Worm (Caenorhabditis elegans): ENCODE measurements around the gene nhr-42.

DNA sequence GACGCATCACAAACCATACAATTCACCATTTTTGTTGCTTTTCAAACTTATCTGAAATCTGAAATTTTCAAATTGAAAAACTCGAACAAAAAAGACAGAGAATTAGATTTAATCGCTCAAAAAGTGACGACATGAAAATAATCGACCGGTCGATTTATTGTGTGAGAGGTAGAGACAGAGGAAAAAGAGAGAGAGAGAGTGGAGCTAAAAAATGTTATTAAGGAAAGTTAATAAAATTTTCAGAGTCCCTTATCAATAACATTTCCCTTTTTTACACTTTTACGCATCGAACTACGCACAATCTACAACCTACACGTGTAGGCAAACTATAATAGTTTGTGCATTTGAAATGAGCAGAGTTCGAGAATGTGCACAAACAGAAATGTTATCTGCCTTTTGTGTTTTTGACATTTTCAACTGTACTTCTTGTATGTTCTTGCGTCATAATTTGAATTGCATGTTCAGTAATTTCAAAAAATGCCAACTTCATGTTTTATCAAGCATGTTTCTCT, 1.5 kb upstream of the nhr-42 start, which contains the start of gene nhr-107:
- TF ChIP-seq nhr-237 (tag; optimal IDR thresholded peaks at IDR 0.05) (no peak), elt-3 (tag; optimal IDR thresholded peaks at IDR 0.05) (no peak), mdl-1 (tag; optimal IDR thresholded peaks at IDR 0.05) (no peak), unc-62 (GFP tag; optimal IDR thresholded peaks at IDR 0.05) (no peak), Y116A8C.19 (tag; optimal IDR thresholded peaks at IDR 0.05; ENCODE audit: borderline replicate concordance) (no peak), egl-27 (tag; optimal IDR thresholded peaks at IDR 0.05) (no peak), unc-130 (tag; optimal IDR thresholded peaks at IDR 0.05) (no peak), ces-1 (GFP tag; optimal IDR thresholded peaks at IDR 0.05) (no peak), alr-1 (tag; optimal IDR thresholded peaks at IDR 0.05; ENCODE audit: borderline replicate concordance) (no peak)
